Fruit fly (Drosophila melanogaster) whole organism, prepupa: ENCODE results near the gene BG642312.
A peak's percentile ranks its signal among the peaks of the same experiment; 100 is the strongest.

ENCODE experiments used
- Blimp-1 ChIP-seq: fragments of 200-800 bp; sonication (Bioruptor generic); optimal IDR thresholded peaks from 3 replicates; lab custom pipeline; 2017; ENCODE audit warnings: missing biosample characterization, missing genetic modification characterization, mild to moderate bottlenecking, moderate library complexity, missing genetic modification reagents
- CG10631 ChIP-seq: fragments of 200-800 bp; sonication (Bioruptor generic); optimal IDR thresholded peaks from 2 replicates; lab custom pipeline; 2016; ENCODE audit warnings: missing biosample characterization, missing genetic modification characterization
- CG11762 ChIP-seq: fragments of 200-800 bp; sonication (Bioruptor generic); optimal IDR thresholded peaks from 3 replicates; lab custom pipeline; 2016; ENCODE audit warnings: missing biosample characterization, missing genetic modification characterization; ENCODE audit not compliant: insufficient read depth
- CG11902 ChIP-seq: fragments of 200-800 bp; sonication (Bioruptor generic); optimal IDR thresholded peaks from 3 replicates; lab custom pipeline; 2016; ENCODE audit warnings: missing biosample characterization, missing genetic modification characterization
- CG1621 ChIP-seq: fragments of 200-800 bp; sonication (Bioruptor generic); optimal IDR thresholded peaks from 3 replicates; lab custom pipeline; 2018; ENCODE audit warnings: missing biosample characterization, mild to moderate bottlenecking, missing genetic modification characterization
- CG3032 ChIP-seq: fragments of 200-800 bp; optimal IDR thresholded peaks from 2 replicates; lab custom pipeline; 2019; ENCODE audit warnings: missing biosample characterization, mild to moderate bottlenecking, missing genetic modification characterization, moderate library complexity
- CG31627 ChIP-seq: fragments of 200-800 bp; sonication (Bioruptor generic); optimal IDR thresholded peaks from 3 replicates; lab custom pipeline; 2016; ENCODE audit warnings: missing biosample characterization, missing genetic modification characterization
- CG34406 ChIP-seq: fragments of 200-800 bp; sonication (Bioruptor generic); optimal IDR thresholded peaks from 3 replicates; lab custom pipeline; 2016; ENCODE audit warnings: missing biosample characterization, missing genetic modification characterization
- CG4318 ChIP-seq: fragments of 200-800 bp; sonication (Bioruptor generic); optimal IDR thresholded peaks from 3 replicates; lab custom pipeline; 2017; ENCODE audit warnings: missing biosample characterization, mild to moderate bottlenecking, missing genetic modification characterization
- CG6163 ChIP-seq: fragments of 200-800 bp; sonication (Bioruptor generic); IDR thresholded peaks from 3 replicates; pipeline ENCODE4 v1.3.6; 2022; ENCODE audit warnings: missing biosample characterization, missing genetic modification characterization
- CG6276 ChIP-seq: fragments of 200-800 bp; sonication (Bioruptor generic); optimal IDR thresholded peaks from 2 replicates; lab custom pipeline; 2017; ENCODE audit warnings: missing biosample characterization, mild to moderate bottlenecking, missing genetic modification characterization
- CG6854 ChIP-seq: fragments of 200-800 bp; sonication (Bioruptor generic); optimal IDR thresholded peaks from 2 replicates; lab custom pipeline; 2017; ENCODE audit warnings: missing biosample characterization, mild to moderate bottlenecking, missing genetic modification characterization
- CG7368 ChIP-seq: fragments of 200-800 bp; sonication (Bioruptor generic); optimal IDR thresholded peaks from 3 replicates; lab custom pipeline; 2016; ENCODE audit warnings: missing biosample characterization, missing genetic modification characterization
- CG8119 ChIP-seq: fragments of 200-800 bp; sonication (Bioruptor generic); IDR thresholded peaks from 3 replicates; pipeline ENCODE4 v1.3.6; 2022; ENCODE audit warnings: missing biosample characterization, missing genetic modification characterization
- CG8319 ChIP-seq: fragments of 200-800 bp; sonication (Bioruptor generic); optimal IDR thresholded peaks from 3 replicates; lab custom pipeline; 2016; ENCODE audit warnings: missing biosample characterization, missing genetic modification characterization
- CG8632 ChIP-seq: fragments of 200-800 bp; sonication (Bioruptor generic); optimal IDR thresholded peaks from 3 replicates; lab custom pipeline; 2016; ENCODE audit warnings: missing biosample characterization, missing genetic modification characterization
- CG9139 ChIP-seq: fragments of 200-800 bp; sonication (Bioruptor generic); optimal IDR thresholded peaks from 3 replicates; lab custom pipeline; 2017; ENCODE audit warnings: missing biosample characterization, mild to moderate bottlenecking, missing genetic modification characterization
- Eip75B ChIP-seq: fragments of 200-800 bp; sonication (Bioruptor generic); optimal IDR thresholded peaks from 3 replicates; lab custom pipeline; 2016; ENCODE audit warnings: missing biosample characterization, missing genetic modification characterization
- Eip93F ChIP-seq: fragments of 200-800 bp; sonication (Bioruptor generic); optimal IDR thresholded peaks from 2 replicates; lab custom pipeline; 2016; ENCODE audit warnings: missing biosample characterization, mild to moderate bottlenecking, missing genetic modification characterization
- Ets21C ChIP-seq: fragments of 200-800 bp; sonication (Bioruptor generic); optimal IDR thresholded peaks from 3 replicates; lab custom pipeline; 2016; ENCODE audit warnings: missing biosample characterization, missing genetic modification characterization
- Ets96B ChIP-seq: fragments of 200-800 bp; optimal IDR thresholded peaks from 2 replicates; lab custom pipeline; 2019; ENCODE audit warnings: missing biosample characterization, mild to moderate bottlenecking, missing genetic modification characterization, moderate library complexity
- Gug ChIP-seq: fragments of 200-800 bp; sonication (Bioruptor generic); IDR thresholded peaks from 2 replicates; pipeline ENCODE4 v1.3.6; 2022; ENCODE audit warnings: missing biosample characterization, missing genetic modification characterization
- Hr38 ChIP-seq: sonication (Bioruptor generic); optimal IDR thresholded peaks from 2 replicates; lab custom pipeline; 2016; ENCODE audit warnings: missing biosample characterization, missing genetic modification characterization
- Hr39 ChIP-seq: fragments of 200-800 bp; sonication (Bioruptor generic); optimal IDR thresholded peaks from 2 replicates; lab custom pipeline; 2016; ENCODE audit warnings: missing biosample characterization, missing genetic modification characterization
- Hr4 ChIP-seq: fragments of 200-800 bp; sonication (Bioruptor generic); optimal IDR thresholded peaks from 3 replicates; lab custom pipeline; 2016; ENCODE audit warnings: missing biosample characterization, missing genetic modification characterization
- OdsH ChIP-seq: fragments of 200-800 bp; sonication (Bioruptor generic); optimal IDR thresholded peaks from 3 replicates; lab custom pipeline; 2016; ENCODE audit warnings: missing biosample characterization, missing genetic modification characterization
- Smox ChIP-seq: fragments of 200-800 bp; sonication (Bioruptor generic); optimal IDR thresholded peaks from 3 replicates; lab custom pipeline; 2016; ENCODE audit warnings: missing biosample characterization, missing genetic modification characterization
- Sox102F ChIP-seq: fragments of 200-800 bp; sonication (Bioruptor generic); optimal IDR thresholded peaks from 2 replicates; lab custom pipeline; 2016; ENCODE audit warnings: missing biosample characterization, mild to moderate bottlenecking, missing genetic modification characterization
- Sox14 ChIP-seq: fragments of 200-800 bp; sonication (Bioruptor generic); optimal IDR thresholded peaks from 3 replicates; lab custom pipeline; 2016; ENCODE audit warnings: missing biosample characterization, missing genetic modification characterization
- Sox15 ChIP-seq: fragments of 200-800 bp; sonication (Bioruptor generic); optimal IDR thresholded peaks from 3 replicates; lab custom pipeline; 2016; ENCODE audit warnings: missing biosample characterization, missing genetic modification characterization
- achi ChIP-seq: fragments of 200-800 bp; sonication (Bioruptor generic); optimal IDR thresholded peaks from 3 replicates; lab custom pipeline; 2016; ENCODE audit warnings: missing biosample characterization, missing genetic modification characterization
- acj6 ChIP-seq: fragments of 200-800 bp; sonication (Bioruptor generic); optimal IDR thresholded peaks from 3 replicates; lab custom pipeline; 2016; ENCODE audit warnings: missing biosample characterization, missing genetic modification characterization
- cyc ChIP-seq: fragments of 200-800 bp; sonication (Bioruptor generic); optimal IDR thresholded peaks from 3 replicates; lab custom pipeline; 2016; ENCODE audit warnings: missing biosample characterization, missing genetic modification characterization
- dsx ChIP-seq: fragments of 200-800 bp; optimal IDR thresholded peaks from 3 replicates; lab custom pipeline; 2019; ENCODE audit warnings: missing biosample characterization, mild to moderate bottlenecking, missing genetic modification characterization, moderate library complexity; ENCODE audit not compliant: poor library complexity, severe bottlenecking
- eg ChIP-seq: fragments of 200-800 bp; sonication (Bioruptor generic); IDR thresholded peaks from 3 replicates; pipeline ENCODE4 v1.3.6; 2022; ENCODE audit warnings: missing biosample characterization, missing genetic modification characterization
- esn ChIP-seq: fragments of 200-800 bp; sonication (Bioruptor generic); optimal IDR thresholded peaks from 2 replicates; lab custom pipeline; 2016; ENCODE audit warnings: missing biosample characterization, mild to moderate bottlenecking, missing genetic modification characterization, moderate library complexity
- fd59A ChIP-seq: fragments of 200-800 bp; sonication (Bioruptor generic); optimal IDR thresholded peaks from 2 replicates; lab custom pipeline; 2017; ENCODE audit warnings: missing biosample characterization, mild to moderate bottlenecking, missing genetic modification characterization, missing genetic modification reagents
- net ChIP-seq: fragments of 200-800 bp; sonication (Bioruptor generic); optimal IDR thresholded peaks from 3 replicates; lab custom pipeline; 2016; ENCODE audit warnings: missing biosample characterization, missing genetic modification characterization
- pdm3 ChIP-seq: fragments of 200-800 bp; sonication (Bioruptor generic); optimal IDR thresholded peaks from 3 replicates; lab custom pipeline; 2016; ENCODE audit warnings: missing biosample characterization, missing genetic modification characterization
- salr ChIP-seq, 2 experiments: fragments of 200-800 bp; sonication (Bioruptor generic); optimal IDR thresholded peaks; 3 replicates each; lab custom pipeline; 2016 to 2018; ENCODE audit warnings: missing biosample characterization in 2 of 2, missing genetic modification characterization in 2 of 2, mild to moderate bottlenecking in 1 of 2
- spab ChIP-seq: fragments of 200-800 bp; sonication (Bioruptor generic); optimal IDR thresholded peaks from 2 replicates; lab custom pipeline; 2017; ENCODE audit warnings: missing biosample characterization, mild to moderate bottlenecking, missing genetic modification characterization, missing genetic modification reagents
- ss ChIP-seq, 2 experiments: fragments of 200-800 bp; sonication (Bioruptor generic); optimal IDR thresholded peaks; 2 replicates in 1 of 2; 3 replicates in 1 of 2; lab custom pipeline; 2017 to 2018; ENCODE audit warnings: mild to moderate bottlenecking in 2 of 2, missing biosample characterization in 2 of 2, missing genetic modification characterization in 2 of 2, moderate library complexity in 1 of 2
- topi ChIP-seq: fragments of 200-800 bp; sonication (Bioruptor generic); optimal IDR thresholded peaks from 3 replicates; lab custom pipeline; 2016; ENCODE audit warnings: missing biosample characterization, missing genetic modification characterization
- vri ChIP-seq: fragments of 200-800 bp; sonication (Bioruptor generic); optimal IDR thresholded peaks from 3 replicates; lab custom pipeline; 2016; ENCODE audit warnings: missing biosample characterization, mild to moderate bottlenecking, missing genetic modification characterization

Gene BG642312

dm6 chr3L:6192822-6193555 is 40.2 kb downstream of the BG642312 start, which contains the start of the genes Sf3b6 and Tnpo (continued):
- no peak; the same call in 1 of the 3 replicates for TF ChIP-seq CG8119
- TF ChIP-seq CG11902 (GFP tag; lab: Kevin White, UChicago), result peak; percentile 81
- peak; percentile 79 for TF ChIP-seq Sox14 (GFP tag; lab: Kevin White, UChicago)
- TF ChIP-seq Ets21C (GFP tag; lab: Kevin White, UChicago), result peak; percentile 82
- TF ChIP-seq Eip75B, result no peak
- TF ChIP-seq CG11762 (GFP tag; lab: Kevin White, UChicago), result peak; percentile 29
- peak; percentile 88 for TF ChIP-seq esn
- TF ChIP-seq CG6163 (GFP tag; lab: Robert Waterston, UW), result no peak
- TF ChIP-seq CG3032 (tag; lab: Kevin White, UChicago), result peak; percentile 84
- TF ChIP-seq Blimp-1 (GFP tag; lab: Kevin White, UChicago), result no peak
- TF ChIP-seq fd59A (GFP tag; lab: Kevin White, UChicago), result peak; percentile 52
- peak; percentile 47 for TF ChIP-seq CG7368 (GFP tag; lab: Kevin White, UChicago)
- peak; percentile 68 for TF ChIP-seq CG8319
- TF ChIP-seq cyc (GFP tag; lab: Kevin White, UChicago), result peak; percentile 79
- TF ChIP-seq Sox102F (GFP tag; lab: Kevin White, UChicago), result no peak
- no peak for TF ChIP-seq eg (GFP tag; lab: Robert Waterston, UW)
- TF ChIP-seq CG8632 (GFP tag; lab: Kevin White, UChicago), result peak; percentile 70
- peak; percentile 90 for TF ChIP-seq Sox15 (GFP tag; lab: Kevin White, UChicago)
- TF ChIP-seq pdm3 (GFP tag; lab: Kevin White, UChicago), result no peak
- TF ChIP-seq CG9139 (GFP tag; lab: Kevin White, UChicago), result no peak
- TF ChIP-seq OdsH (GFP tag; lab: Kevin White, UChicago), result peak; percentile 86
- TF ChIP-seq CG6854 (GFP tag; lab: Kevin White, UChicago), result no peak
- no peak for TF ChIP-seq spab (GFP tag; lab: Kevin White, UChicago)
- TF ChIP-seq acj6 (GFP tag; lab: Kevin White, UChicago), result peak; percentile 83
- no peak for TF ChIP-seq ss (GFP tag; optimal IDR thresholded peaks at IDR 0.05; lab: Kevin White, UChicago)
- no peak for TF ChIP-seq CG1621 (tag; lab: Kevin White, UChicago)
- peak; percentile 23 for TF ChIP-seq Eip93F
- TF ChIP-seq salr (GFP tag; optimal IDR thresholded peaks at IDR 0.05; lab: Kevin White, UChicago), result no peak
- no peak for TF ChIP-seq Smox (GFP tag; lab: Kevin White, UChicago)
- TF ChIP-seq Hr39 (GFP tag; lab: Kevin White, UChicago), result peak; percentile 86
- no peak for TF ChIP-seq vri (GFP tag; lab: Kevin White, UChicago)
- no peak for TF ChIP-seq CG4318 (GFP tag; lab: Kevin White, UChicago)
- peak; percentile 87 for TF ChIP-seq CG10631 (GFP tag; lab: Kevin White, UChicago)
- no peak for TF ChIP-seq Hr38 (GFP tag; lab: Kevin White, UChicago)
- peak; percentile 74 for TF ChIP-seq topi (GFP tag; lab: Kevin White, UChicago)
- TF ChIP-seq Gug (GFP tag; lab: Robert Waterston, UW), result no peak; the same call in 1 of the 2 replicates

DNA sequence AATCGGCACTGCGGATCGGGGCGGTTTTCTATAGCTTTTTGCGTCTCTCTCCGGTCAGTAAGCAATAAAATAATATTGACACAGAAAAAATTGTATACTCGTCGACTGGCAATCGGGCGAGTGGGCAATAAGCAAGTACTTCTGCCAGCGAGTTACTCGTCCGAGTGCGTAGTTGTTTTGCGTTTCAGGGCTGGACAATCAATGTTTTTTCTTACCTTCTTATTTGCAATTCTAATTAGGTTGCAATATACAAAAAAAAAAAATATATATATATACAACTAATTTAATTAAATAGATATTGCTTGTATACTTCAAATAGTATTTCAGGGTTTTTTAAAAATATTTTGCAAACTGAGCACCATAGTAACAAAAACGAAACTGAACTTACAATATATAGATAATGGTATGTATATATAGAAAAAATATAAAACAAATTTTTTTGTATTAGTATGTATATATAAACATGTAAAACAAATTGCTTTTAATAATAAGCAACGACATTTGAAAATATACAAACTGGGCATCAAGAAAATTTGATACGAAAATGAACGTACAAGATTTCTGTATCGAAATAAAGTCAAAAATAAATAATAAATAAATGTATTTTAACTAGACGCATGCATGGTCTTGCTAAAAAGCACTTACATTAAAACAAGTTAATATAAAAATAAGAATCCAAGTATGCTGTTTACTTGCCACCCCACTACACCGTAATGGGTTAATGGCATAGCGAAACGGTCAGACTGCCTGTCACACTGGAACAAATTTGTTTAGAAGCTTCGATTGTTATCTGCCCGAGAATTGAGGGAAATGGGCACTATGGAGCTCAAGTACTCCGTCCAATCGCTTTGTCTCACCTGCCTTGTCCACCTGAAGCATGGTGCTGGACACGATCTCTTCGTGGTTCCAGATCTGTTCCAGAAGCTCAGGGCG is 43.9 kb downstream of the BG642312 start, which contains the start of the genes D19A and CG7386:
Gene D19A (minus strand): TSS at position 129 of the 933 bp plus-strand sequence.
Gene CG7386 (plus strand): TSS at position 751 of the 933 bp plus-strand sequence.
- TF ChIP-seq Ets96B, result peak; percentile 11
- peak; percentile 25; the same call in 1 of the 3 replicates for TF ChIP-seq CG8119
- TF ChIP-seq fd59A (GFP tag; lab: Kevin White, UChicago), result peak; percentile 1
- peak; percentile 67 for TF ChIP-seq esn
- peak; percentile 17 to 35 for TF ChIP-seq ss (GFP tag; optimal IDR thresholded peaks at IDR 0.05; lab: Kevin White, UChicago)
- TF ChIP-seq Hr39 (GFP tag; lab: Kevin White, UChicago), result peak; percentile 71
- no peak for TF ChIP-seq CG6276
- peak in 1 of 2 experiments; percentile 40 for TF ChIP-seq salr (GFP tag; optimal IDR thresholded peaks at IDR 0.05; lab: Kevin White, UChicago)
- peak; percentile 49 for TF ChIP-seq Hr4 (GFP tag; lab: Kevin White, UChicago)
- TF ChIP-seq CG3032 (tag; lab: Kevin White, UChicago), result peak; percentile 42
- TF ChIP-seq achi, result peak; percentile 56
- TF ChIP-seq Sox15 (GFP tag; lab: Kevin White, UChicago), result peak; percentile 20
- peak; percentile 38 for TF ChIP-seq CG34406 (GFP tag; lab: Kevin White, UChicago)
- TF ChIP-seq dsx (GFP tag; lab: Kevin White, UChicago), result peak; percentile 19
- peak; percentile 26 for TF ChIP-seq CG11902 (GFP tag; lab: Kevin White, UChicago)
- TF ChIP-seq net, result no peak
- TF ChIP-seq CG31627, result peak; percentile 69
- TF ChIP-seq Ets21C (GFP tag; lab: Kevin White, UChicago), result peak; percentile 46
- TF ChIP-seq Sox102F (GFP tag; lab: Kevin White, UChicago), result no peak
- no peak for TF ChIP-seq Hr38 (GFP tag; lab: Kevin White, UChicago)
- TF ChIP-seq eg (GFP tag; lab: Robert Waterston, UW), result peak; percentile 53; the same call in 2 of the 3 replicates
